Worm (Caenorhabditis elegans): ENCODE measurements around the gene F14H12.17.

Gene F14H12.17

ce11 chrX:4377689-4378088 lies 14.6 kb upstream of the F14H12.17 start, which contains the start of gene R160.12:
R160.12 (minus strand) TSS chrX:4377789.
- no peak for TF ChIP-seq cnd-1 (tag; optimal IDR thresholded peaks at IDR 0.05)
- TF ChIP-seq snpc-4 (tag; optimal IDR thresholded peaks at IDR 0.05): no peak
- no peak for TF ChIP-seq sptf-1 (tag; optimal IDR thresholded peaks at IDR 0.05)
- TF ChIP-seq pha-4 (tag; optimal IDR thresholded peaks at IDR 0.05): no peak
- no peak for TF ChIP-seq mls-2 (tag; optimal IDR thresholded peaks at IDR 0.05)
- TF ChIP-seq nhr-28 (tag; optimal IDR thresholded peaks at IDR 0.05): no peak
- no peak for TF ChIP-seq unc-39 (tag; optimal IDR thresholded peaks at IDR 0.05)
- no peak for TF ChIP-seq nhr-76 (tag; optimal IDR thresholded peaks at IDR 0.05)
- no peak for TF ChIP-seq nhr-12 (tag; optimal IDR thresholded peaks at IDR 0.05)
- no peak for TF ChIP-seq M03D4.4 (tag; optimal IDR thresholded peaks at IDR 0.05)

- no peak for TF ChIP-seq ham-2 (GFP tag; optimal IDR thresholded peaks at IDR 0.05)
- TF ChIP-seq hlh-1 (tag; optimal IDR thresholded peaks at IDR 0.05): no peak
- TF ChIP-seq unc-120 (tag; optimal IDR thresholded peaks at IDR 0.05; ENCODE audit: poor library complexity, severe bottlenecking): no peak
- no peak for TF ChIP-seq nhr-76 (tag; optimal IDR thresholded peaks at IDR 0.05)
- TF ChIP-seq sptf-1 (tag; optimal IDR thresholded peaks at IDR 0.05): no peak
- no peak for TF ChIP-seq M03D4.4 (tag; optimal IDR thresholded peaks at IDR 0.05)
- TF ChIP-seq nhr-2 (tag; optimal IDR thresholded peaks at IDR 0.05): no peak
- TF ChIP-seq lin-13 (tag; optimal IDR thresholded peaks at IDR 0.05): no peak
- no peak for TF ChIP-seq ceh-39 (tag; optimal IDR thresholded peaks at IDR 0.05)
- no peak for TF ChIP-seq elt-1 (tag; optimal IDR thresholded peaks at IDR 0.05; ENCODE audit: borderline replicate concordance, insufficient read depth)
- no peak for TF ChIP-seq lin-32 (GFP tag; optimal IDR thresholded peaks at IDR 0.05)
- TF ChIP-seq ztf-11 (tag; optimal IDR thresholded peaks at IDR 0.05): no peak
- no peak for TF ChIP-seq ceh-83 (GFP tag; optimal IDR thresholded peaks at IDR 0.05)
- no peak for TF ChIP-seq sem-2 (GFP tag; optimal IDR thresholded peaks at IDR 0.05)
- TF ChIP-seq flh-1 (GFP tag; optimal IDR thresholded peaks at IDR 0.05): no peak
- no peak for TF ChIP-seq mep-1 (tag; optimal IDR thresholded peaks at IDR 0.05)
- TF ChIP-seq snpc-4 (tag; optimal IDR thresholded peaks at IDR 0.05): no peak
- no peak for TF ChIP-seq zip-8 (tag; optimal IDR thresholded peaks at IDR 0.05)
- no peak for TF ChIP-seq ces-1 (GFP tag; optimal IDR thresholded peaks at IDR 0.05)
Measured at ce11 chrX:4376801-4377200, 13.7 kb upstream of the F14H12.17 start, which contains the start of gene R160.2. R160.2 (minus strand) TSS chrX:4376901.

- TF ChIP-seq ham-2 (GFP tag; optimal IDR thresholded peaks at IDR 0.05) (no peak), nhr-12 (tag; optimal IDR thresholded peaks at IDR 0.05) (no peak), unc-62 (GFP tag; optimal IDR thresholded peaks at IDR 0.05) (no peak), mab-5 (tag; optimal IDR thresholded peaks at IDR 0.05) (no peak)
Measured at ce11 chrX:4373123-4373522, 10.0 kb upstream of the F14H12.17 start, which contains the start of gene R160.6. R160.6 (minus strand) TSS chrX:4373223.

- TF ChIP-seq ceh-39 (tag; optimal IDR thresholded peaks at IDR 0.05) (no peak), mls-2 (tag; optimal IDR thresholded peaks at IDR 0.05) (no peak), sem-2 (GFP tag; optimal IDR thresholded peaks at IDR 0.05) (no peak), pha-4 (tag; optimal IDR thresholded peaks at IDR 0.05) (no peak), lsy-2 (tag; optimal IDR thresholded peaks at IDR 0.05) (no peak), mep-1 (tag; optimal IDR thresholded peaks at IDR 0.05) (no peak), unc-120 (tag; optimal IDR thresholded peaks at IDR 0.05; ENCODE audit: poor library complexity, severe bottlenecking) (no peak), nhr-28 (tag; optimal IDR thresholded peaks at IDR 0.05) (no peak), lin-13 (tag; optimal IDR thresholded peaks at IDR 0.05) (no peak), drap-1 (GFP tag; optimal IDR thresholded peaks at IDR 0.05) (no peak), snpc-4 (tag; optimal IDR thresholded peaks at IDR 0.05) (no peak), ces-1 (GFP tag; optimal IDR thresholded peaks at IDR 0.05) (no peak), ceh-83 (GFP tag; optimal IDR thresholded peaks at IDR 0.05) (no peak), hlh-1 (tag; optimal IDR thresholded peaks at IDR 0.05) (no peak), flh-1 (GFP tag; optimal IDR thresholded peaks at IDR 0.05) (no peak), unc-39 (tag; optimal IDR thresholded peaks at IDR 0.05) (no peak), bed-3 (GFP tag; optimal IDR thresholded peaks at IDR 0.05) (no peak), nhr-2 (tag; optimal IDR thresholded peaks at IDR 0.05) (no peak), blmp-1 (tag; optimal IDR thresholded peaks at IDR 0.05) (no peak)
Measured at ce11 chrX:4371988-4372387, 8.9 kb upstream of the F14H12.17 start, which contains the start of gene R160.14. R160.14 (minus strand) TSS chrX:4372088.

- TF ChIP-seq elt-3 (tag; optimal IDR thresholded peaks at IDR 0.05): no peak
Measured at ce11 chrX:4371413-4371812, 8.3 kb upstream of the F14H12.17 start, which contains the start of gene R160.13. R160.13 (minus strand) TSS chrX:4371513.

Measured in whole organism, mixed stage, embryonic.